Worm (Caenorhabditis elegans) whole organism, late embryonic: Measurements from ENCODE around the gene ZK616.2.

ENCODE experiments used
- C38D4.7 ChIP-seq: fragments of 200-800 bp; sonication (Bioruptor generic); optimal IDR thresholded peaks from 2 replicates; lab custom pipeline; 2018; ENCODE audit warnings: mild to moderate bottlenecking, missing genetic modification characterization, moderate library complexity, missing compliant biosample characterization
- F13H6.1 ChIP-seq: sonication (generic microtip); optimal IDR thresholded peaks from 2 replicates; lab custom pipeline; 2016; ENCODE audit warnings: missing genetic modification characterization, missing compliant biosample characterization
- K02D7.2 ChIP-seq: sonication (generic microtip); optimal IDR thresholded peaks from 2 replicates; lab custom pipeline; 2017; ENCODE audit warnings: mild to moderate bottlenecking, missing genetic modification characterization, missing compliant biosample characterization
- T23F11.4 ChIP-seq: fragments of 200-800 bp; sonication (Bioruptor generic); optimal IDR thresholded peaks from 2 replicates; lab custom pipeline; 2018; ENCODE audit warnings: mild to moderate bottlenecking, missing genetic modification characterization, missing compliant biosample characterization
- Y22D7AL.16 ChIP-seq: sonication (generic microtip); optimal IDR thresholded peaks from 2 replicates; lab custom pipeline; 2016; ENCODE audit warnings: missing genetic modification characterization, missing compliant biosample characterization
- ceh-19 ChIP-seq: fragments of 200-800 bp; sonication (Bioruptor generic); optimal IDR thresholded peaks from 2 replicates; lab custom pipeline; 2018; ENCODE audit warnings: mild to moderate bottlenecking, missing genetic modification characterization, missing compliant biosample characterization
- ceh-22 ChIP-seq: sonication (generic microtip); optimal IDR thresholded peaks from 2 replicates; lab custom pipeline; 2017; ENCODE audit warnings: missing biosample characterization, missing genetic modification characterization
- ceh-30 ChIP-seq: fragments of 150-350 bp; optimal IDR thresholded peaks from 2 replicates; lab custom pipeline; 2014; ENCODE audit warnings: missing biosample characterization, missing genetic modification characterization
- ceh-31 ChIP-seq: sonication (generic microtip); optimal IDR thresholded peaks from 2 replicates; lab custom pipeline; 2016; ENCODE audit warnings: missing genetic modification characterization, missing compliant biosample characterization
- ceh-48 ChIP-seq: sonication (generic microtip); optimal IDR thresholded peaks from 2 replicates; lab custom pipeline; 2016; ENCODE audit warnings: missing genetic modification characterization, inconsistent platforms, missing compliant biosample characterization
- ceh-6 ChIP-seq: fragments of 200-800 bp; sonication (Bioruptor generic); optimal IDR thresholded peaks from 2 replicates; lab custom pipeline; 2018; ENCODE audit warnings: mild to moderate bottlenecking, missing genetic modification characterization, missing compliant biosample characterization
- dmd-4 ChIP-seq: sonication (generic microtip); optimal IDR thresholded peaks from 2 replicates; lab custom pipeline; 2016; ENCODE audit warnings: borderline replicate concordance, missing genetic modification characterization, missing compliant biosample characterization
- elt-2 ChIP-seq: sonication (generic microtip); optimal IDR thresholded peaks from 2 replicates; lab custom pipeline; 2016; ENCODE audit warnings: missing genetic modification reagents, missing genetic modification characterization, missing compliant biosample characterization
- elt-4 ChIP-seq: sonication (generic microtip); optimal IDR thresholded peaks from 2 replicates; lab custom pipeline; 2016; ENCODE audit warnings: missing genetic modification characterization, missing compliant biosample characterization
- fax-1 ChIP-seq: sonication (generic microtip); optimal IDR thresholded peaks from 2 replicates; lab custom pipeline; 2016; ENCODE audit warnings: missing genotype, missing genetic modification characterization, missing compliant biosample characterization
- fkh-10 ChIP-seq: fragments of 150-350 bp; optimal IDR thresholded peaks from 2 replicates; lab custom pipeline; 2014; ENCODE audit warnings: missing biosample characterization, missing genetic modification reagents, missing genetic modification characterization
- fkh-6 ChIP-seq: sonication (generic microtip); optimal IDR thresholded peaks from 2 replicates; lab custom pipeline; 2016; ENCODE audit warnings: missing genetic modification characterization, missing compliant biosample characterization
- gmeb-2 ChIP-seq: sonication (generic microtip); optimal IDR thresholded peaks from 2 replicates; lab custom pipeline; 2016; ENCODE audit warnings: missing genetic modification characterization, inconsistent platforms, missing compliant biosample characterization
- hlh-13 ChIP-seq: fragments of 200-800 bp; sonication (Bioruptor generic); optimal IDR thresholded peaks from 2 replicates; lab custom pipeline; 2018; ENCODE audit warnings: mild to moderate bottlenecking, missing genetic modification characterization, missing compliant biosample characterization
- hlh-15 ChIP-seq: sonication (generic microtip); optimal IDR thresholded peaks from 2 replicates; lab custom pipeline; 2016; ENCODE audit warnings: missing genetic modification characterization, missing compliant biosample characterization
- hlh-6 ChIP-seq: sonication (generic microtip); optimal IDR thresholded peaks from 2 replicates; lab custom pipeline; 2016; ENCODE audit warnings: missing genotype, missing genetic modification characterization, missing compliant biosample characterization
- hlh-8 ChIP-seq: sonication (generic microtip); optimal IDR thresholded peaks from 2 replicates; lab custom pipeline; 2016; ENCODE audit warnings: missing genotype, missing genetic modification characterization, missing compliant biosample characterization
- lin-11 ChIP-seq: fragments of 200-800 bp; sonication (Bioruptor generic); optimal IDR thresholded peaks from 2 replicates; lab custom pipeline; 2018; ENCODE audit warnings: mild to moderate bottlenecking, missing genetic modification characterization, missing compliant biosample characterization
- madf-2 ChIP-seq: sonication (generic microtip); optimal IDR thresholded peaks from 2 replicates; lab custom pipeline; 2017; ENCODE audit warnings: missing genetic modification characterization, missing compliant biosample characterization
- mec-3 ChIP-seq: sonication (generic microtip); optimal IDR thresholded peaks from 2 replicates; lab custom pipeline; 2016; ENCODE audit warnings: borderline replicate concordance, missing genetic modification characterization, missing compliant biosample characterization
- nfya-1 ChIP-seq: sonication (generic microtip); optimal IDR thresholded peaks from 2 replicates; lab custom pipeline; 2017; ENCODE audit warnings: missing genetic modification characterization, mild to moderate bottlenecking, missing compliant biosample characterization, antibody characterized with exemption, moderate library complexity
- nhr-11 ChIP-seq: fragments of 150-350 bp; optimal IDR thresholded peaks from 2 replicates; lab custom pipeline; 2014; ENCODE audit warnings: missing biosample characterization, missing genetic modification characterization
- nhr-232 ChIP-seq: sonication (generic microtip); optimal IDR thresholded peaks from 2 replicates; lab custom pipeline; 2016; ENCODE audit warnings: missing genetic modification characterization, missing compliant biosample characterization
- pag-3 ChIP-seq: sonication (generic microtip); optimal IDR thresholded peaks from 2 replicates; lab custom pipeline; 2016; ENCODE audit warnings: missing compliant biosample characterization, missing genetic modification characterization, borderline replicate concordance
- pat-9 ChIP-seq: fragments of 200-800 bp; sonication (Bioruptor generic); optimal IDR thresholded peaks from 2 replicates; lab custom pipeline; 2018; ENCODE audit warnings: mild to moderate bottlenecking, missing genetic modification characterization, moderate library complexity, missing compliant biosample characterization
- pax-1 ChIP-seq: fragments of 150-350 bp; optimal IDR thresholded peaks from 2 replicates; lab custom pipeline; 2014; ENCODE audit warnings: missing biosample characterization, missing genetic modification characterization
- pros-1 ChIP-seq: fragments of 150-350 bp; optimal IDR thresholded peaks from 2 replicates; lab custom pipeline; 2014; ENCODE audit warnings: missing biosample characterization, missing genetic modification reagents, missing genetic modification characterization
- rnt-1 ChIP-seq: sonication (generic microtip); optimal IDR thresholded peaks from 2 replicates; lab custom pipeline; 2016; ENCODE audit warnings: missing genetic modification characterization, missing compliant biosample characterization
- sdc-2 ChIP-seq: sonication (generic microtip); optimal IDR thresholded peaks from 2 replicates; lab custom pipeline; 2016; ENCODE audit warnings: missing genotype, missing genetic modification characterization, missing compliant biosample characterization
- sox-2 ChIP-seq: fragments of 200-800 bp; sonication (Bioruptor generic); IDR thresholded peaks from 2 replicates; pipeline ENCODE4 v1.3.6; 2022; ENCODE audit warnings: missing genetic modification reagents, missing genetic modification characterization, missing compliant biosample characterization
- sox-4 ChIP-seq: sonication (generic microtip); optimal IDR thresholded peaks from 2 replicates; lab custom pipeline; 2017; ENCODE audit warnings: mild to moderate bottlenecking, missing genetic modification characterization, inconsistent platforms, missing compliant biosample characterization
- tbx-7 ChIP-seq: sonication (generic microtip); optimal IDR thresholded peaks from 2 replicates; lab custom pipeline; 2016; ENCODE audit warnings: missing genotype, missing genetic modification characterization, missing compliant biosample characterization
- unc-3 ChIP-seq, 2 experiments: fragments of 200-800 bp in 1 of 2; sonication (Bioruptor generic) in 1 of 2; sonication (generic microtip) in 1 of 2; conservative IDR thresholded peaks in 1 of 2; optimal IDR thresholded peaks in 1 of 2; 2 replicates each; pipeline versions ENCODE4 v1.3.6 to Lab custom; 2016 to 2022; ENCODE audit warnings: missing compliant biosample characterization in 2 of 2, missing genetic modification characterization in 2 of 2, missing genetic modification reagents in 1 of 2
- unc-42 ChIP-seq: sonication (generic microtip); optimal IDR thresholded peaks from 2 replicates; lab custom pipeline; 2016; ENCODE audit warnings: missing genotype, missing genetic modification characterization, missing compliant biosample characterization

Gene ZK616.2

ce11 chrIV:5396769-5397168 is 870 bp upstream of the ZK616.2 start, which contains the start of gene ZK616.3:
ZK616.3 (plus strand) TSS chrIV:5397069.
- no peak for TF ChIP-seq fkh-6
- no peak for TF ChIP-seq fax-1
- TF ChIP-seq Y22D7AL.16: no peak
- no peak for TF ChIP-seq ceh-22 (tag; lab: Kevin White, UChicago)
- no peak for TF ChIP-seq hlh-8 (tag; lab: Kevin White, UChicago)
- no peak for TF ChIP-seq sox-4
- no peak for TF ChIP-seq tbx-7
- no peak for TF ChIP-seq pat-9 (tag; lab: Kevin White, UChicago)
- no peak for TF ChIP-seq ceh-31 (tag; lab: Kevin White, UChicago)
- no peak for TF ChIP-seq elt-2 (tag; lab: Kevin White, UChicago)
- no peak for TF ChIP-seq sdc-2 (tag; lab: Kevin White, UChicago)
- no peak for TF ChIP-seq hlh-6
- TF ChIP-seq madf-2 (tag; lab: Kevin White, UChicago): no peak

- TF ChIP-seq ceh-6: no peak
- no peak for TF ChIP-seq pros-1 (tag; lab: Kevin White, UChicago)
- no peak for TF ChIP-seq unc-42 (tag; lab: Kevin White, UChicago)
- no peak for TF ChIP-seq ceh-31 (tag; lab: Kevin White, UChicago)
- no peak for TF ChIP-seq hlh-15 (tag; lab: Kevin White, UChicago)
- no peak for TF ChIP-seq nhr-232
- TF ChIP-seq F13H6.1 (tag; lab: Kevin White, UChicago): no peak
- TF ChIP-seq C38D4.7 (GFP tag; lab: Kevin White, UChicago): no peak
- no peak for TF ChIP-seq ceh-48 (tag; lab: Kevin White, UChicago)
- TF ChIP-seq sox-2 (GFP tag; lab: Robert Waterston, UW): no peak
- TF ChIP-seq, all 69 proteins: peak for 0
Observed at ce11 chrIV:5400609-5401008, 3.0 kb downstream of the ZK616.2 start, which contains the start of gene ZK616.1. ZK616.1 (plus strand) TSS chrIV:5400909.

ce11 chrIV:5405345-5405744 is 7.7 kb downstream of the ZK616.2 start, which contains the start of gene ZK616.61:
ZK616.61 (plus strand) TSS chrIV:5405645.
- TF ChIP-seq fkh-10 (GFP tag; lab: Kevin White, UChicago): no peak
- no peak for TF ChIP-seq elt-4
- TF ChIP-seq dmd-4 (tag; lab: Kevin White, UChicago): no peak
- TF ChIP-seq mec-3 (tag; lab: Kevin White, UChicago): no peak
- TF ChIP-seq hlh-13 (GFP tag; lab: Kevin White, UChicago): no peak
- no peak for TF ChIP-seq unc-3 (GFP tag; conservative IDR thresholded peaks at IDR 0.05; lab: Robert Waterston, UW)
- TF ChIP-seq unc-3 (tag; optimal IDR thresholded peaks at IDR 0.05; lab: Kevin White, UChicago): no peak
- TF ChIP-seq sox-2 (GFP tag; lab: Robert Waterston, UW): no peak
- no peak for TF ChIP-seq lin-11
- TF ChIP-seq gmeb-2 (tag; lab: Kevin White, UChicago): no peak
- no peak for TF ChIP-seq fkh-6
- no peak for TF ChIP-seq elt-2 (tag; lab: Kevin White, UChicago)
- TF ChIP-seq ceh-31 (tag; lab: Kevin White, UChicago): no peak
- TF ChIP-seq fax-1: no peak
- no peak for TF ChIP-seq tbx-7

- no peak for TF ChIP-seq rnt-1 (tag; lab: Kevin White, UChicago)
- no peak for TF ChIP-seq pax-1 (tag; lab: Kevin White, UChicago)
- no peak for TF ChIP-seq T23F11.4
- no peak for TF ChIP-seq ceh-30 (tag; lab: Kevin White, UChicago)
- TF ChIP-seq K02D7.2 (tag; lab: Kevin White, UChicago): no peak
- no peak for TF ChIP-seq hlh-13 (GFP tag; lab: Kevin White, UChicago)
- no peak for TF ChIP-seq pag-3 (tag; lab: Kevin White, UChicago)
- TF ChIP-seq ceh-19 (GFP tag; lab: Kevin White, UChicago): no peak
- no peak for TF ChIP-seq nfya-1 (tag; lab: Kevin White, UChicago)
- no peak for TF ChIP-seq Y22D7AL.16
- TF ChIP-seq unc-42 (tag; lab: Kevin White, UChicago): no peak
- TF ChIP-seq unc-3 (GFP tag; conservative IDR thresholded peaks at IDR 0.05; lab: Robert Waterston, UW): no peak
- no peak for TF ChIP-seq unc-3 (tag; optimal IDR thresholded peaks at IDR 0.05; lab: Kevin White, UChicago)
- no peak for TF ChIP-seq nhr-11
- TF ChIP-seq sdc-2 (tag; lab: Kevin White, UChicago): no peak
Observed at ce11 chrIV:5409112-5409511, 11.5 kb downstream of the ZK616.2 start.
